Fruit fly (Drosophila melanogaster) whole organism, embryonic: ENCODE measurements around the gene msps.

Experiments
- Bteb2 ChIP-seq: fragments of 200-800 bp; sonication (Bioruptor generic); optimal IDR thresholded peaks from 2 replicates; lab custom pipeline; 2016; ENCODE audit warnings: missing biosample characterization, missing genetic modification characterization
- CG11093 ChIP-seq: fragments of 200-800 bp; sonication (Bioruptor generic); IDR thresholded peaks from 3 replicates; pipeline ENCODE4 v1.3.6; 2022; ENCODE audit warnings: missing biosample characterization, missing genetic modification characterization
- CG11456 ChIP-seq: fragments of 200-800 bp; sonication (Bioruptor generic); IDR thresholded peaks from 3 replicates; pipeline ENCODE4 v1.3.6; 2022; ENCODE audit warnings: missing biosample characterization, missing genetic modification characterization
- CG13424 ChIP-seq: fragments of 200-800 bp; sonication (Bioruptor generic); optimal IDR thresholded peaks from 2 replicates; lab custom pipeline; 2019; ENCODE audit warnings: missing biosample characterization, mild to moderate bottlenecking, missing genetic modification characterization, moderate library complexity
- CG13775 ChIP-seq: fragments of 200-800 bp; sonication (Bioruptor generic); optimal IDR thresholded peaks from 3 replicates; lab custom pipeline; 2017; ENCODE audit warnings: missing biosample characterization, mild to moderate bottlenecking, missing genetic modification characterization
- CG14014 ChIP-seq: fragments of 200-800 bp; sonication (Bioruptor generic); IDR thresholded peaks from 2 replicates; pipeline ENCODE4 v1.3.6; 2022; ENCODE audit warnings: missing biosample characterization, missing genetic modification characterization
- CG17912 ChIP-seq: fragments of 200-800 bp; sonication (Bioruptor generic); optimal IDR thresholded peaks from 2 replicates; lab custom pipeline; 2018; ENCODE audit warnings: missing biosample characterization, mild to moderate bottlenecking, missing genetic modification characterization
- CG2712 ChIP-seq: fragments of 200-800 bp; optimal IDR thresholded peaks from 3 replicates; lab custom pipeline; 2019; ENCODE audit warnings: missing biosample characterization, mild to moderate bottlenecking, missing genetic modification characterization, moderate library complexity
- CG30020 ChIP-seq: fragments of 200-800 bp; optimal IDR thresholded peaks from 2 replicates; lab custom pipeline; 2019; ENCODE audit warnings: missing biosample characterization, mild to moderate bottlenecking, missing genetic modification characterization, moderate library complexity
- CG3407 ChIP-seq: fragments of 200-800 bp; sonication (Bioruptor generic); optimal IDR thresholded peaks from 2 replicates; lab custom pipeline; 2018; ENCODE audit warnings: missing biosample characterization, mild to moderate bottlenecking, missing genetic modification characterization
- CG4404 ChIP-seq: fragments of 200-800 bp; sonication (Bioruptor generic); IDR thresholded peaks from 2 replicates; pipeline ENCODE4 v1.3.6; 2022; ENCODE audit warnings: missing biosample characterization, missing genetic modification characterization
- CG4617 ChIP-seq: fragments of 200-800 bp; sonication (Bioruptor generic); optimal IDR thresholded peaks from 3 replicates; lab custom pipeline; 2016; ENCODE audit warnings: missing biosample characterization, missing genetic modification characterization, borderline replicate concordance
- CG7786 ChIP-seq: fragments of 200-800 bp; sonication (Bioruptor generic); optimal IDR thresholded peaks from 2 replicates; lab custom pipeline; 2016; ENCODE audit warnings: missing biosample characterization, missing genetic modification characterization
- CG7987 ChIP-seq: fragments of 200-800 bp; sonication (Bioruptor generic); optimal IDR thresholded peaks from 2 replicates; lab custom pipeline; 2018; ENCODE audit warnings: missing biosample characterization, mild to moderate bottlenecking, missing genetic modification characterization, moderate library complexity
- CG8359 ChIP-seq: fragments of 200-800 bp; sonication (Bioruptor generic); optimal IDR thresholded peaks from 2 replicates; lab custom pipeline; 2017; ENCODE audit warnings: missing biosample characterization, mild to moderate bottlenecking, missing genetic modification characterization, borderline replicate concordance
- CG9609 ChIP-seq: fragments of 200-800 bp; sonication (Bioruptor generic); optimal IDR thresholded peaks from 3 replicates; lab custom pipeline; 2016; ENCODE audit warnings: missing biosample characterization, missing genetic modification characterization
- Dip3 ChIP-seq: fragments of 200-800 bp; sonication (Bioruptor generic); optimal IDR thresholded peaks from 3 replicates; lab custom pipeline; 2016; ENCODE audit warnings: missing biosample characterization, missing genetic modification characterization
- Dref ChIP-seq: fragments of 200-800 bp; sonication (Bioruptor generic); IDR thresholded peaks from 2 replicates; pipeline ENCODE4 v1.3.6; 2022; ENCODE audit warnings: missing biosample characterization, missing genetic modification characterization
- E2f1 ChIP-seq: fragments of 200-800 bp; sonication (Bioruptor generic); IDR thresholded peaks from 2 replicates; pipeline ENCODE4 v1.3.6; 2022; ENCODE audit warnings: missing biosample characterization, missing genetic modification characterization
- Ets65A ChIP-seq: fragments of 200-800 bp; sonication (Bioruptor generic); peaks from one replicate; lab custom pipeline; 2016; ENCODE audit warnings: missing biosample characterization, missing genetic modification characterization
- Fer3 ChIP-seq: fragments of 200-800 bp; sonication (Bioruptor generic); optimal IDR thresholded peaks from 2 replicates; lab custom pipeline; 2018; ENCODE audit warnings: missing biosample characterization, mild to moderate bottlenecking, missing genetic modification characterization, moderate library complexity
- Hey ChIP-seq: fragments of 200-800 bp; sonication (Bioruptor generic); optimal IDR thresholded peaks from 3 replicates; lab custom pipeline; 2018; ENCODE audit warnings: missing biosample characterization, mild to moderate bottlenecking, missing genetic modification characterization
- HmgZ ChIP-seq: fragments of 200-800 bp; sonication (Bioruptor generic); optimal IDR thresholded peaks from 2 replicates; lab custom pipeline; 2018; ENCODE audit warnings: missing biosample characterization, mild to moderate bottlenecking, missing genetic modification characterization
- Lhr ChIP-seq: fragments of 200-800 bp; sonication (Bioruptor generic); optimal IDR thresholded peaks from 3 replicates; lab custom pipeline; 2017; ENCODE audit warnings: mild to moderate bottlenecking, missing biosample characterization, missing genetic modification reagents, missing genetic modification characterization
- Mad ChIP-seq: fragments of 200-800 bp; sonication (Bioruptor generic); optimal IDR thresholded peaks from 2 replicates; lab custom pipeline; 2016; ENCODE audit warnings: missing biosample characterization, missing genetic modification characterization
- Max ChIP-seq: fragments of 200-800 bp; sonication (Bioruptor generic); optimal IDR thresholded peaks from 2 replicates; lab custom pipeline; 2016; ENCODE audit warnings: missing biosample characterization, mild to moderate bottlenecking, missing genetic modification characterization
- Nf-YA ChIP-seq: fragments of 200-800 bp; sonication (Bioruptor generic); IDR thresholded peaks from 2 replicates; pipeline ENCODE4 v1.3.6; 2022; ENCODE audit warnings: missing biosample characterization, missing genetic modification characterization
- TFAM ChIP-seq: fragments of 200-800 bp; sonication (Bioruptor generic); optimal IDR thresholded peaks from 2 replicates; lab custom pipeline; 2017; ENCODE audit warnings: missing biosample characterization, missing genetic modification characterization, inconsistent platforms
- abd-A ChIP-seq: fragments of 200-800 bp; sonication (Bioruptor generic); optimal IDR thresholded peaks from 3 replicates; lab custom pipeline; 2019; ENCODE audit warnings: missing biosample characterization, mild to moderate bottlenecking, missing genetic modification characterization, moderate library complexity
- ac ChIP-seq: fragments of 200-800 bp; sonication (Bioruptor generic); optimal IDR thresholded peaks from 3 replicates; lab custom pipeline; 2017; ENCODE audit warnings: missing biosample characterization, mild to moderate bottlenecking, missing genetic modification characterization
- ase ChIP-seq: fragments of 200-800 bp; sonication (Bioruptor generic); IDR thresholded peaks from 3 replicates; pipeline ENCODE4 v1.3.6; 2022; ENCODE audit warnings: missing biosample characterization, missing genetic modification characterization
- ci ChIP-seq: fragments of 200-800 bp; sonication (Bioruptor generic); IDR thresholded peaks from 3 replicates; pipeline ENCODE4 v1.3.6; 2022; ENCODE audit warnings: missing biosample characterization, missing genetic modification characterization
- cwo ChIP-seq: fragments of 200-800 bp; sonication (Bioruptor generic); optimal IDR thresholded peaks from 3 replicates; lab custom pipeline; 2017; ENCODE audit warnings: missing biosample characterization, missing genetic modification characterization, mild to moderate bottlenecking, moderate library complexity, missing genetic modification reagents
- disco-r ChIP-seq: fragments of 200-800 bp; sonication (Bioruptor generic); optimal IDR thresholded peaks from 2 replicates; lab custom pipeline; 2016; ENCODE audit warnings: missing biosample characterization, missing genetic modification characterization
- fu2 ChIP-seq: fragments of 200-800 bp; sonication (Bioruptor generic); optimal IDR thresholded peaks from 2 replicates; lab custom pipeline; 2016; ENCODE audit warnings: missing biosample characterization, missing genetic modification characterization
- gsb ChIP-seq: fragments of 200-800 bp; sonication (Bioruptor generic); IDR thresholded peaks from 2 replicates; pipeline ENCODE4 v1.3.6; 2022; ENCODE audit warnings: missing biosample characterization, missing genetic modification characterization
- kni ChIP-seq: fragments of 200-800 bp; sonication (Bioruptor generic); optimal IDR thresholded peaks from 3 replicates; lab custom pipeline; 2017; ENCODE audit warnings: mild to moderate bottlenecking, missing biosample characterization, missing genetic modification reagents, missing genetic modification characterization
- lab ChIP-seq: fragments of 200-800 bp; sonication (Bioruptor generic); optimal IDR thresholded peaks from 3 replicates; lab custom pipeline; 2017; ENCODE audit warnings: missing biosample characterization, missing genetic modification characterization, mild to moderate bottlenecking, moderate library complexity, missing genetic modification reagents
- mld ChIP-seq: fragments of 200-800 bp; sonication (Bioruptor generic); IDR thresholded peaks from 3 replicates; pipeline ENCODE4 v1.3.6; 2022; ENCODE audit warnings: missing biosample characterization, missing genetic modification characterization; ENCODE audit not compliant: partially characterized antibody
- onecut ChIP-seq: fragments of 200-800 bp; sonication (Bioruptor generic); IDR thresholded peaks from 2 replicates; pipeline ENCODE4 v1.3.6; 2022; ENCODE audit warnings: missing biosample characterization, missing genetic modification characterization
- prd ChIP-seq, 3 experiments: fragments of >200 bp in 2 of 3; fragments of 200-800 bp in 1 of 3; sonication (Bioruptor generic) in 1 of 3; optimal IDR thresholded peaks in 2 of 3; IDR thresholded peaks in 1 of 3; 2 replicates in 2 of 3; 3 replicates in 1 of 3; pipeline versions ENCODE4 v1.3.6 to Lab custom; 2017 to 2022; ENCODE audit warnings: missing biosample characterization in 1 of 3, missing genetic modification characterization in 1 of 3
- salm ChIP-seq: fragments of 200-800 bp; sonication (Bioruptor generic); optimal IDR thresholded peaks from 2 replicates; lab custom pipeline; 2018; ENCODE audit warnings: missing biosample characterization, mild to moderate bottlenecking, missing genetic modification characterization
- sc ChIP-seq, 3 experiments: fragments of >200 bp in 2 of 3; fragments of 200-800 bp in 1 of 3; sonication (Bioruptor generic) in 1 of 3; optimal IDR thresholded peaks; 2 replicates in 2 of 3; 3 replicates in 1 of 3; lab custom pipeline; 2017; ENCODE audit warnings: mild to moderate bottlenecking in 1 of 3, missing biosample characterization in 1 of 3, missing genetic modification characterization in 1 of 3, missing genetic modification reagents in 1 of 3
- shn ChIP-seq: fragments of 200-800 bp; sonication (Bioruptor generic); optimal IDR thresholded peaks from 3 replicates; lab custom pipeline; 2016; ENCODE audit warnings: missing biosample characterization, missing genetic modification characterization
- sob ChIP-seq: fragments of 200-800 bp; sonication (Bioruptor generic); IDR thresholded peaks from 2 replicates; pipeline ENCODE4 v1.3.6; 2022; ENCODE audit warnings: missing biosample characterization, missing genetic modification characterization
- vfl ChIP-seq: fragments of 200-800 bp; sonication (Bioruptor generic); optimal IDR thresholded peaks from 2 replicates; lab custom pipeline; 2016; ENCODE audit warnings: missing biosample characterization, missing genetic modification characterization
- zf30C ChIP-seq: fragments of 200-800 bp; sonication (Bioruptor generic); optimal IDR thresholded peaks from 3 replicates; lab custom pipeline; 2018; ENCODE audit warnings: missing biosample characterization, mild to moderate bottlenecking, missing genetic modification characterization
- zfh1 ChIP-seq: fragments of 200-800 bp; sonication (Bioruptor generic); IDR thresholded peaks from 3 replicates; pipeline ENCODE4 v1.3.6; 2022; ENCODE audit warnings: missing biosample characterization, missing genetic modification characterization

msps gene

DNA sequence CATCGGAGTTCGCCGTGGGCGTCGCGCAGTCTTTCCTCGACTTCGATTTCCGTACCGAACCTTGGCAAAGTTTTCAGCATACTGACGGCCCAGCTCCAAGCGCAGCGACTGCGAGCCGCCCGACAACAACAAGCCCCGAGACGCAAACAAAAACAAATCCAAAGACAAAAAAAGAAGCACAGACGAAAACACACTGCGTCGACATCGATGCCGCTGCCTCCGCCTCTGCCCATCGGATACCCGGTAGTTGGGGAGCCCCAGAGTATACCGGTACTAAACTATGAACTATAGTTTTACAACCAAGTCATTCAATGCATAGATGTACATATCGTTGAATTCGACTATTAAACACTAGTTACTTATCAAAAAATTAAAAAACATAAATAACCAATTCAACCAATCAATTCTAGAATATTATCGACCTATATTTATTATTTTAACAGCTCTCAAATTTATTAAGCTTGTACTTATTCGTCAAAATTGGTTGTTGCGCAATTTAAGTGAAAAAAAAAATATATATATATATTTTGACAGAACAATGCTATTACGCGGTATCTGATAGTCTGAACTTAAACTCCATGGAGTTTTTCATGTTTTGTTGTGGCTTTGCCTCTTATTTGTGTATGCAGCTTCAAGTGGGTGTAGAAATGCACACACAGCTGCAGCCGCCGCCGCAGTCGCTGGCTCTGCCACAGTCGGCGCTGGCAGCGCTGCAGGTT lies 43.6 kb downstream of the msps start (continued):
- TF ChIP-seq ci (GFP tag; lab: Robert Waterston, UW) (peak; percentile 35; the same call in 1 of the 3 replicates), salm (tag; lab: Kevin White, UChicago) (peak; percentile 72), Ets65A (GFP tag; lab: Kevin White, UChicago) (peak; percentile 88), gsb (GFP tag; lab: Robert Waterston, UW) (no peak), CG13424 (tag; lab: Kevin White, UChicago) (peak; percentile 86), mld (GFP tag; lab: Robert Waterston, UW) (no peak), CG7987 (no peak), lab (GFP tag; lab: Kevin White, UChicago) (peak; percentile 43), CG7786 (GFP tag; lab: Kevin White, UChicago) (no peak), Lhr (GFP tag; lab: Kevin White, UChicago) (peak; percentile 27), Hey (tag; lab: Kevin White, UChicago) (no peak), CG13775 (GFP tag; lab: Kevin White, UChicago) (peak; percentile 70), CG3407 (GFP tag; lab: Kevin White, UChicago) (peak; percentile 80), CG30020 (tag; lab: Kevin White, UChicago) (no peak), TFAM (no peak), onecut (GFP tag; lab: Robert Waterston, UW) (no peak), CG11456 (no peak), sc (optimal IDR thresholded peaks at IDR 0.05; lab: Kevin White, UChicago) (no peak), sc (GFP tag; optimal IDR thresholded peaks at IDR 0.05; lab: Kevin White, UChicago) (peak; percentile 79), Max (GFP tag; lab: Kevin White, UChicago) (peak; percentile 54), CG4617 (peak; percentile 41), ase (GFP tag; lab: Robert Waterston, UW) (no peak; the same call in 2 of the 3 replicates), Fer3 (tag; lab: Kevin White, UChicago) (peak; percentile 40), Bteb2 (no peak), sob (GFP tag; lab: Robert Waterston, UW) (no peak), fu2 (GFP tag; lab: Kevin White, UChicago) (no peak), disco-r (GFP tag; lab: Kevin White, UChicago) (no peak), E2f1 (peak; percentile 39; the same call in 1 of the 2 replicates), CG14014 (GFP tag; lab: Robert Waterston, UW) (no peak), CG4404 (peak; percentile 28; the same call in 1 of the 2 replicates), prd (optimal IDR thresholded peaks at IDR 0.05; lab: Kevin White, UChicago) (no peak), prd (GFP tag; IDR thresholded peaks at IDR 0.05; lab: Robert Waterston, UW) (peak; percentile 71; the same call in 2 of the 3 replicates), Dref (no peak), Mad (GFP tag; lab: Kevin White, UChicago) (no peak), zf30C (no peak), CG9609 (GFP tag; lab: Kevin White, UChicago) (no peak), Nf-YA (GFP tag; lab: Robert Waterston, UW) (no peak), CG8359 (GFP tag; lab: Kevin White, UChicago) (peak; percentile 64), shn (GFP tag; lab: Kevin White, UChicago) (peak; percentile 13), HmgZ (tag; lab: Kevin White, UChicago) (no peak), kni (GFP tag; lab: Kevin White, UChicago) (peak; percentile 56), cwo (peak; percentile 61), CG11093 (GFP tag; lab: Robert Waterston, UW) (peak; percentile 64; the same call in 1 of the 3 replicates), ac (GFP tag; lab: Kevin White, UChicago) (peak; percentile 25), Dip3 (GFP tag; lab: Kevin White, UChicago) (no peak), abd-A (tag; lab: Kevin White, UChicago) (no peak), CG2712 (tag; lab: Kevin White, UChicago) (peak; percentile 89), CG17912 (GFP tag; lab: Kevin White, UChicago) (no peak), zfh1 (GFP tag; lab: Robert Waterston, UW) (no peak), vfl (GFP tag; lab: Kevin White, UChicago) (no peak)
